Worm (Caenorhabditis elegans): ENCODE results near the gene T01G1.4.

T01G1.4 gene

DNA sequence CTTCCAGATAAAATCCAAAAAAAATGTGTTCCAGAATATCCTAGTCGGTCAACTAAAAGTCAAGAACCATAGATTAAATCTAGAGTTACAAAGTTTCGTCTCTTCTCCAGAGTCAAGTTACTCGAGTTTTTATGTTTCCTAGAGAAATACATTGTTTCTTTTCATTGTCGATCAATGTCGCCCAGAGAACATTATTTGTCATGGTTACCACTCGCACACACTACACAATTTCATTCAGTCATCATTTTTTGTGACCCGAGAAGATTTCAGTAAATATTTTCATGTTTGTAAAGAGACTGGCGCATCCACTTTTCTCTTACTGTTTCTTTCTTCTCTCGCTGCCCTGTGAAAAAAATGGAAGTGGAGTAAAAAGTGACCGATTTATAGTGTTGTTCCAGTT lies 44.7 kb downstream of the T01G1.4 start (continued):
- TF ChIP-seq rpc-1 (optimal IDR thresholded peaks at IDR 0.05): no peak
- TF ChIP-seq rpc-1 (tag; optimal IDR thresholded peaks at IDR 0.05): no peak
- TF ChIP-seq fkh-3 (tag; optimal IDR thresholded peaks at IDR 0.05): no peak
- no peak for TF ChIP-seq C17E4.6 (GFP tag; IDR thresholded peaks at IDR 0.05)

DNA sequence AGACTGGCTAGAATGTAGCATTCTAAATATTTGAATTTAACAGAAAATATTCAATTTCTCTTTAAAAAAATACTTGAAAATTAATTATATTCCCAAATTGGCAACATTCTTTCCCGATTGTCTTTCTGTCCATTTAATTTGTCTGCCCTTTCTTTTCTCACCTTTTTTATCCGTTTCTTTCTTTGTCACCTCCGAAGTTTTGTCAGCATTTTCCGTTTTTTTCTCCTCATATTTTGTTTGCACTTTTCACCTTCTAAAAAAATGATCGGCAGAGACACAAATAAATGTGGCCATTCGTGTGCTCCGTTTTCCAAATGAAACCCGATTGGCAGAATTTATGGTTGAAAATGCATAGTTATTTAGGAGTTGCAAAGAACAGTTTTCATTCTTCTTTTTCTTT lies 45.2 kb downstream of the T01G1.4 start:
- no peak for TF ChIP-seq snpc-1.1 (tag; optimal IDR thresholded peaks at IDR 0.05; ENCODE audit: insufficient read depth)
- TF ChIP-seq nhr-80 (tag; optimal IDR thresholded peaks at IDR 0.05): peak; percentile 5

- peak; percentile 51; the same call in 1 of the 2 replicates for TF ChIP-seq hsf-1 (GFP tag; IDR thresholded peaks at IDR 0.05)
- no peak for TF ChIP-seq rpc-1 (optimal IDR thresholded peaks at IDR 0.05)
- no peak for TF ChIP-seq rpc-1 (tag; optimal IDR thresholded peaks at IDR 0.05)
These were observed 45.6 kb downstream of the T01G1.4 start for ce11 chrIV:11315688-11316087.

DNA sequence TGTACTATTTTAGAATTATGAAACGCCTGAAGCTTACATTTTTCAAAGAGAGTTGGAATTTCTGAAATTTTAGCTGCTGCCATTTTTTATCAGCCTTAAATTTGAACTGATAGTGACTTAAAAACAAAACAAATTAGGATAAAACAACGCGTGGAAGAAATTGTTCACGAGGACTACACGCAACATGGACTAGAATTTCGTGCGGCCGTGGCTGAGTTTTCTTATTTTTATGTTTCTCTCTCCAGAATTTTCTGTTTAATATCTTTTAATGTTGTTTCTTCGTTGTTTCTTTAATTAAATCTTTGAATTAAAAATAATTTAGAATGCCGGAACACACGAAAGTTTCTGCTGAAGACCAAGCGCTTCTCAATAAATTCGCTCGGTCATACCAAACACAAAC lies 46.4 kb downstream of the T01G1.4 start, which contains the start of the genes B0035.3, B0035.22 and pfd-4:
B0035.3 (minus strand) TSS at position 114 of the 400 bp plus-strand sequence.
B0035.22 (plus strand) TSS at position 269 of the 400 bp plus-strand sequence.
pfd-4 (plus strand) TSS at position 323 of the 400 bp plus-strand sequence.
- TF ChIP-seq hmg-20 (GFP tag; IDR thresholded peaks at IDR 0.05): no peak
- TF ChIP-seq egrh-3 (GFP tag; IDR thresholded peaks at IDR 0.05): no peak
- TF ChIP-seq dox-1 (GFP tag; IDR thresholded peaks at IDR 0.05): peak; percentile 45
- no peak for TF ChIP-seq xnd-1 (tag; optimal IDR thresholded peaks at IDR 0.05)
- TF ChIP-seq F33H1.4 (GFP tag; IDR thresholded peaks at IDR 0.05): no peak
- TF ChIP-seq ceh-27 (GFP tag; optimal IDR thresholded peaks at IDR 0.05): peak; percentile 35
- TF ChIP-seq aptf-3 (GFP tag; IDR thresholded peaks at IDR 0.05): no peak
- no peak for TF ChIP-seq rpc-1 (optimal IDR thresholded peaks at IDR 0.05)
- no peak for TF ChIP-seq rpc-1 (tag; optimal IDR thresholded peaks at IDR 0.05)
- peak in 1 of 2 experiments; percentile 2 for TF ChIP-seq rec-8 (tag; optimal IDR thresholded peaks at IDR 0.05)
- no peak for TF ChIP-seq egl-44 (GFP tag; IDR thresholded peaks at IDR 0.05)
- no peak for TF ChIP-seq nfyb-1 (GFP tag; IDR thresholded peaks at IDR 0.05)
- no peak for TF ChIP-seq ztf-28 (GFP tag; IDR thresholded peaks at IDR 0.05)
- TF ChIP-seq ZK185.1 (tag; optimal IDR thresholded peaks at IDR 0.05; ENCODE audit: poor library complexity, severe bottlenecking): peak; percentile 62
- peak; percentile 34; the same call in 1 of the 2 replicates for TF ChIP-seq madf-6 (GFP tag; IDR thresholded peaks at IDR 0.05)
- TF ChIP-seq let-607 (tag; optimal IDR thresholded peaks at IDR 0.05): peak in 1 of 2 experiments; percentile 52
- no peak for TF ChIP-seq F10E7.11 (tag; optimal IDR thresholded peaks at IDR 0.05)
- TF ChIP-seq F57C9.4 (tag; optimal IDR thresholded peaks at IDR 0.05): no peak
- TF ChIP-seq lin-40 (tag; optimal IDR thresholded peaks at IDR 0.05): peak; percentile 13
- TF ChIP-seq snpc-3.4 (tag; optimal IDR thresholded peaks at IDR 0.05): peak; percentile 10
- TF ChIP-seq unc-130 (GFP tag; optimal IDR thresholded peaks at IDR 0.05): peak; percentile 50
- 0 out of 2 replicates have a peak, but pooled peaks have one; percentile 52 for TF ChIP-seq let-526 (GFP tag; IDR thresholded peaks at IDR 0.05)
- no peak for TF ChIP-seq hlh-12 (tag; optimal IDR thresholded peaks at IDR 0.05)
- peak in 1 of 3 experiments; percentile 15 for TF ChIP-seq lin-35 (GFP tag; optimal IDR thresholded peaks at IDR 0.05)
- no peak for TF ChIP-seq Y95B8A.8 (GFP tag; IDR thresholded peaks at IDR 0.05)
- TF ChIP-seq K11D2.4 (GFP tag; IDR thresholded peaks at IDR 0.05): no peak
- TF ChIP-seq cebp-1 (GFP tag; IDR thresholded peaks at IDR 0.05): no peak
- no peak for TF ChIP-seq cebp-1 (tag; optimal IDR thresholded peaks at IDR 0.05)
- no peak for TF ChIP-seq T07F8.4 (tag; optimal IDR thresholded peaks at IDR 0.05)
- no peak for TF ChIP-seq B0336.3 (GFP tag; IDR thresholded peaks at IDR 0.05)
- no peak for TF ChIP-seq akir-1 (GFP tag; optimal IDR thresholded peaks at IDR 0.05)

All from whole organism, young adult.